Fruit fly (Drosophila melanogaster): ENCODE data around the gene Cse1.

dm6 chr2L:16826872-16827506 lies 2.0 kb upstream of the Cse1 start, which contains the start of gene AspRS-m:
- TF ChIP-seq chm (GFP tag; IDR thresholded peaks at IDR 0.05): no peak
- no peak for TF ChIP-seq slp2 (GFP tag; optimal IDR thresholded peaks at IDR 0.05)
- no peak for TF ChIP-seq HLHmδ (GFP tag; optimal IDR thresholded peaks at IDR 0.05)
